Fruit fly (Drosophila melanogaster): ENCODE measurements around the gene CG14710.
A peak's percentile ranks its signal among the peaks of the same experiment; 100 is the strongest.

The CG14710 gene

DNA sequence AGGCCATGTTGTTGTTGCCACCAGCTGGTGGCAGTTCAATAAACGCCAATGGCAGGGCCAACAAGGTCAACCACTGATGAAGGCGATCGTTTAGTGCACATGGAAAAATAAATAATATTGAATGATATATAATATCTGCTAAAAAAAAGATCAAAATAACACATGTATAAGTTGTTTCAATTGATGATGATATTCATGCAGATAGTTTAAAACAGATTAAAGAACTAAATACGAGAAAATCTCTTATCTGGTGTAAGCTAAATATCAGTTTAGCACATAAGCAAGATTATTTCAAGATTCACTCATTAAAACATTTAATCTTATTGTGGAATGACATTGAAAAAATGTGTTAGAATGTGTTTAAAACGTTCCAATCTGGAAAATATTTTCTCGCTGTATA is 43.6 kb downstream of the CG14710 start (continued):
- TF ChIP-seq CG12071 (GFP tag; optimal IDR thresholded peaks at IDR 0.05) (peak; percentile 12), fu2 (GFP tag; optimal IDR thresholded peaks at IDR 0.05) (no peak), CG13123 (GFP tag; optimal IDR thresholded peaks at IDR 0.05) (no peak), exex (tag; optimal IDR thresholded peaks at IDR 0.05) (no peak), kni (GFP tag; optimal IDR thresholded peaks at IDR 0.05) (no peak), CG13287 (GFP tag; IDR thresholded peaks at IDR 0.05; ENCODE audit: partially characterized antibody) (no peak), amos (GFP tag; IDR thresholded peaks at IDR 0.05; ENCODE audit: partially characterized antibody) (no peak), scrt (GFP tag; optimal IDR thresholded peaks at IDR 0.05) (no peak), Fer3 (tag; optimal IDR thresholded peaks at IDR 0.05) (peak; percentile 29), Oaz (GFP tag; IDR thresholded peaks at IDR 0.05) (no peak), CG11085 (GFP tag; IDR thresholded peaks at IDR 0.05) (no peak), CG16815 (GFP tag; optimal IDR thresholded peaks at IDR 0.05) (no peak), CG18476 (GFP tag; optimal IDR thresholded peaks at IDR 0.05) (no peak), gt (GFP tag; IDR thresholded peaks at IDR 0.05) (no peak), crc (GFP tag; optimal IDR thresholded peaks at IDR 0.05) (no peak), wdn (GFP tag; IDR thresholded peaks at IDR 0.05) (no peak), Deaf1 (tag; optimal IDR thresholded peaks at IDR 0.05) (peak; percentile 12), HmgZ (tag; optimal IDR thresholded peaks at IDR 0.05) (no peak), CG8765 (GFP tag; IDR thresholded peaks at IDR 0.05) (no peak), Chrac-16 (GFP tag; optimal IDR thresholded peaks at IDR 0.05) (no peak), ap (GFP tag; IDR thresholded peaks at IDR 0.05) (no peak), salm (tag; optimal IDR thresholded peaks at IDR 0.05) (peak; percentile 44), Blimp-1 (GFP tag; optimal IDR thresholded peaks at IDR 0.05) (peak; percentile 50), Lhr (GFP tag; optimal IDR thresholded peaks at IDR 0.05) (no peak), hkb (optimal IDR thresholded peaks at IDR 0.05) (no peak), hkb (GFP tag; IDR thresholded peaks at IDR 0.05) (peak; percentile 38; the same call in 1 of the 2 replicates), CG12744 (GFP tag; optimal IDR thresholded peaks at IDR 0.05) (no peak), Lim3 (GFP tag; IDR thresholded peaks at IDR 0.05) (no peak), CG2202 (tag; optimal IDR thresholded peaks at IDR 0.05) (no peak), Atf-2 (GFP tag; optimal IDR thresholded peaks at IDR 0.05) (no peak), Kr (GFP tag; optimal IDR thresholded peaks at IDR 0.05) (no peak), CG16863 (GFP tag; optimal IDR thresholded peaks at IDR 0.05) (no peak), CG7928 (GFP tag; optimal IDR thresholded peaks at IDR 0.05) (no peak), CG34422 (GFP tag; IDR thresholded peaks at IDR 0.05) (0 out of 3 replicates have a peak, but pooled peaks have one; percentile 34), CG18764 (GFP tag; optimal IDR thresholded peaks at IDR 0.05) (no peak), Jarid2 (GFP tag; optimal IDR thresholded peaks at IDR 0.05) (no peak), sens (GFP tag) (peak; percentile 13), inv (GFP tag; IDR thresholded peaks at IDR 0.05; ENCODE audit: partially characterized antibody) (no peak), toy (GFP tag; IDR thresholded peaks at IDR 0.05) (no peak), CG34376 (GFP tag; optimal IDR thresholded peaks at IDR 0.05) (no peak), ase (GFP tag; IDR thresholded peaks at IDR 0.05) (no peak), Xbp1 (GFP tag; optimal IDR thresholded peaks at IDR 0.05) (peak; percentile 35), CG9817 (tag; optimal IDR thresholded peaks at IDR 0.05) (no peak), CG6654 (GFP tag; optimal IDR thresholded peaks at IDR 0.05) (no peak), zen2 (GFP tag; IDR thresholded peaks at IDR 0.05; ENCODE audit: partially characterized antibody) (no peak), Awh (GFP tag; IDR thresholded peaks at IDR 0.05) (no peak), D19B (GFP tag; optimal IDR thresholded peaks at IDR 0.05) (no peak), tap (tag; optimal IDR thresholded peaks at IDR 0.05) (peak; percentile 26), stwl (tag; optimal IDR thresholded peaks at IDR 0.05) (no peak), CG2678 (tag; optimal IDR thresholded peaks at IDR 0.05) (peak; percentile 77), bcd (GFP tag; optimal IDR thresholded peaks at IDR 0.05) (peak; percentile 7), CG6689 (GFP tag; IDR thresholded peaks at IDR 0.05) (peak; percentile 38)
